Worm (Caenorhabditis elegans): Measurements from ENCODE around the gene ins-23.
"Not testable (repeated sequence)": the region's sequence is repeated elsewhere in the genome, so short reads cannot be mapped to it uniquely, and the experiment has no call there.

ins-23 gene

DNA sequence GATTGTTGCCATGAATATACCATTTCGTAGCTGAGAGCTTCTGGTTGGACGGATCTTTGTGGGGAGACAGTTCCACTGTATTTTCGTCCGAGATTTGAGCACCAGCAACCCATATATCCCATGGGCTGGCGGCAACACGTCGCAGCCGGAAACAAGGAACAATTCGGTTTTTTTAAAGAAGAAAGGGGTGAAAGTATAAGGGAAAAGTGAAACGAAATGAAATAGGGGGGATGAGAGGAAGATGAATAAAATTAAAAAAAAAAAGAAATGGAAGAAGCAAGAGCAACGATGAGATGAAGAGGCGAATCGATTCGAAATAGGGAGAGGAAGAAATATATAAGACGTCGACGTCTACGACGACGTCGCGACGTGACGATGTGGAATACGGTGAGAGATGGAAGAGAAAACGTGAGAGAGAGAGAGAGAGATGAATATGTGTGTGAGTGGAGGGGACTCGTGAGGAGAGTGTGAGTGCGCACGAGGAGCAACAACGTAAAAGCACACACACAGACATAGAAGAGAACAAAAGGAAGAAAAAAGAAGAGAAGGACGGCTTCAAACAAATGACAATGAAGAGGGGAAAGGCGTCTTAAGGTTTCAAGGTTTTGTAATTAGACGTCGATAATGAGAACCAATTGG, 11.5 kb upstream of the ins-23 start, which contains the start of gene rgs-1:
Gene rgs-1, minus strand, starts transcription at position 146 of the 639 bp plus-strand sequence.
- no peak for TF ChIP-seq unc-62 (GFP tag; optimal IDR thresholded peaks at IDR 0.05)

ce11 chrIII:10018007-10018406, 10.0 kb upstream of the ins-23 start:
- TF ChIP-seq unc-62 (GFP tag; optimal IDR thresholded peaks at IDR 0.05), result no peak

DNA sequence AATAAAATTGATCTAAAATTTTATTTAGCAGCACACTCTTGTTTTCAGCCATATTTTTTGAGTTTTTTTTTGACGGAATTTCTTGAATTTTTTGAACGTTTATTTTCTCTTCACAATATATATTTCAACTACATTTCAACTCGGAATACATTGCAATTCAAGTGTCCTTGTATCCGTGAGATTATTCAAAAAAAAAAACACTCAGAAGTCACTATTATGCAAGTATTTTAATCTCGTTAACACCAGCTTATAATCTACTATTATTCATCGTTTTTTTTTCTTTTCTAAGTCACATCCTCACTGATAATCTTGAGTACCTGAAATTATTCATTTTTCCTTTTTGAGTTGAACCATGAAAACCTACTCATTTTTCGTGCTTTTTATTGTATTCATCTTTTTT, 4.6 kb upstream of the ins-23 start, which contains the start of gene ins-21:
Gene ins-21, plus strand, starts transcription at position 301 of the 400 bp plus-strand sequence.
- no peak for TF ChIP-seq unc-62 (GFP tag; optimal IDR thresholded peaks at IDR 0.05)

DNA sequence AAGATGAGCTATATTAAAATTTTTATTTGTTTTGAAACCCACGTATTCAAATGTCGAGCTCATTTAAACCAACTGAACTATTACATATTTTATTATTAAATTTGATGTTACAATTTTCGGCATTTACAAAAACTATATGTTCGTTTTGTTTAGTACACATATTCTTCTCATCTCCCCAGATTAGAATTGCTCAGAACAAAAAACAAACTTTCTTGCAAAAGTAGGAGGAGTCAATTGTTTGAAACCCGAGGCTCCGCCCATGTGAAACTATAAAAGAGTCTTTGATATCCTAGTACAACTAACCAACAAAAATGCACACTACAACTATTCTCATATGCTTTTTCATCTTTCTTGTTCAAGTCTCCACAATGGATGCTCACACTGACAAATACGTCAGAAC, 2.1 kb upstream of the ins-23 start, which contains the start of gene ins-22:
Gene ins-22, plus strand, starts transcription at position 301 of the 400 bp plus-strand sequence.
- no peak for TF ChIP-seq unc-62 (GFP tag; optimal IDR thresholded peaks at IDR 0.05)

- TF ChIP-seq unc-62 (GFP tag; optimal IDR thresholded peaks at IDR 0.05), result no peak
Observed at ce11 chrIII:10030549-10030948, 2.5 kb downstream of the ins-23 start, which contains the start of gene M04D8.4. Gene M04D8.4 (minus strand): TSS chrIII:10030649.

ce11 chrIII:10033213-10033612, 5.2 kb downstream of the ins-23 start, which contains the start of gene M04D8.5:
Gene M04D8.5 (minus strand): TSS chrIII:10033313.
- TF ChIP-seq unc-62 (GFP tag; optimal IDR thresholded peaks at IDR 0.05), result no peak

- no peak for TF ChIP-seq unc-62 (GFP tag; optimal IDR thresholded peaks at IDR 0.05)
Observed at ce11 chrIII:10033881-10034280, 5.8 kb downstream of the ins-23 start, which contains the start of gene M04D8.8. Gene M04D8.8 (plus strand): TSS chrIII:10034181.

- TF ChIP-seq unc-62 (GFP tag; optimal IDR thresholded peaks at IDR 0.05), result no peak
Observed at ce11 chrIII:10035783-10036182, 7.7 kb downstream of the ins-23 start, which contains the start of gene xbx-3. Gene xbx-3 (plus strand): TSS chrIII:10035945.

DNA sequence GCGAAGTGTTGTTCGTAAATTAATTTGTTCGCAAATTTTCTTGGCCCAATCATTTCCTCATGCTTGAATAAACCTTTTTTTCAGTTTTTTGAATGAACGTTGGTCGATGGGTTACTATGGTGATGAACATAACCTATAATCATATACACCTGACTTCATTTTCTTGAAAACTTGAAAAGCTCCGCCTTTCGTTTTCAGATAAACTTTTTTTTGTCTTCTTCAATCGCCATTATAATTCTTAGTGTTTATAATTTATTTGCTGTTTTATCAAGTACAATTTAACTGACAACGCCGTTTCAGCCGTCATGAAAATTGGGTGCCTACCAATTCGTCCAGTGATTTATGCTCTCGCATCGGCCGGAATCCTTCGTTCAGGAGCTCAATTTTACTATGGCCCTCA, 9.1 kb downstream of the ins-23 start, which contains the start of gene M04D8.7:
Gene M04D8.7, plus strand, starts transcription at position 301 of the 400 bp plus-strand sequence.
- TF ChIP-seq unc-62 (GFP tag; optimal IDR thresholded peaks at IDR 0.05), result no peak

- no peak for TF ChIP-seq unc-62 (GFP tag; optimal IDR thresholded peaks at IDR 0.05)
Observed at ce11 chrIII:10040013-10040412, 12.0 kb downstream of the ins-23 start, which contains the start of gene T16G12.7. Gene T16G12.7 (minus strand): TSS chrIII:10040113.

ce11 chrIII:10049682-10050081, 21.6 kb downstream of the ins-23 start, which contains the start of gene T16G12.1:
Gene T16G12.1 (minus strand): TSS chrIII:10049857.
- no peak for TF ChIP-seq unc-62 (GFP tag; optimal IDR thresholded peaks at IDR 0.05)

DNA sequence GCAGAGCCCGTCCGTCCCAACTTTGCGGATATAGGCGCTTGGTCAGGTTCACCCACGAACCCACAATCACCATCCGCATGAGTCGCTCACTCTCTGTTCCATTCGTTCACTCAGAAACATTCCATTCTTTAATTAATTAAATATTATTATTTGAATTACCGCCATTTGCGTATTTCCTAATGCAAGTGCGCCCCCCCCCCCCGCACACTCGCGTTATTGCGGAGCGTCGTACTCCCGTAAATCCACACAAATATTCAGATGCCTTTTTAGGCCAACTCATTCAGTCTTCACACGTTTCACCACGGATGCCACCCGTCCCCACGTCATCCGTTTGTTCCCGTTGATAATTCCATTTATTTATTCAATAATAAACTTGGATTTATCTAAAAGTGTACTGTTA, 22.3 kb downstream of the ins-23 start, which contains the start of gene T16G12.3:
Gene T16G12.3, plus strand, starts transcription at position 301 of the 400 bp plus-strand sequence.
- not testable (repeated sequence) for TF ChIP-seq unc-62 (GFP tag; optimal IDR thresholded peaks at IDR 0.05)

ce11 chrIII:10053312-10053711, 25.3 kb downstream of the ins-23 start, which contains the start of gene T16G12.12:
Gene T16G12.12 (plus strand): TSS chrIII:10053612.
- not testable (repeated sequence) for TF ChIP-seq unc-62 (GFP tag; optimal IDR thresholded peaks at IDR 0.05)

DNA sequence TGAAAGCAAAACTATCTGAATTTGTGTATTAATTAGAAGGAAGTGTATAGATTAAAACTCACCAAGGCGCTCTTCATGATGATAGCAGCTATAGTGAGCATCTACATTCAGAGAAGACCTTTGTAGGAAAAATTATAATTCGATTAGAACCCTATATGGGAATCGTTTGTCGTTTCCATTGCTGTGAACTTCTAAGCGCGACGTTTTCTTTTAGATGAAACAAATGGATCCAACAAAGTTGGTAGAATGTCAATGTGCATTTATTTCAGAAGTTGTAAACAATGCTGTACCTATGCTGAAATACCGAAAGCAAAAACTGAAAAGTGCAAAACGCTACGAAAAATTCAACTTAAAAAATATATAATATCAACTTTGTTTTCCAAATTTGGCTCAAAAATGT, 28.0 kb downstream of the ins-23 start, which contains the start of gene T16G12.10:
Gene T16G12.10, minus strand, starts transcription at position 101 of the 400 bp plus-strand sequence.
- no peak for TF ChIP-seq unc-62 (GFP tag; optimal IDR thresholded peaks at IDR 0.05)

- TF ChIP-seq unc-62 (GFP tag; optimal IDR thresholded peaks at IDR 0.05), result no peak
Observed at ce11 chrIII:10057518-10057917, 29.5 kb downstream of the ins-23 start, which contains the start of gene T16G12.4. Gene T16G12.4 (plus strand): TSS chrIII:10057818.

DNA sequence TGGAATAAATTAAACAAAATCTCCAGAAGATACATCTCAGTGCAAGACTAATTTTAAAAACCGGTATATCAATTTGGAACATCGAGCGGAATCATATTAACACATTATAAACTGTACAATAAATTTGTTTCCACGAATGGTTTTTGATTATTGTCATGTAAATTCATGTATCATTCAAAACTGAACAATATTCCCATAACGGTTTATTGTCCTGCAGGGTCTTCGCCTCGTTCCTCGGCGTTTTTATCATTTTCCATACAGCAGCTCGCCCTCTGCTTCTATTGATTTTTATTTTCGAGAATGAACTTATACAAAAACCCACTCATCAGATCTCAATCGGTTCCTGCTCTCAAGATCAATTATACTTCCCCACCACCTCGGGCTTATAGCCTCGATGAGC, 31.0 kb downstream of the ins-23 start, which contains the start of gene T16G12.8:
Gene T16G12.8, plus strand, starts transcription at position 301 of the 400 bp plus-strand sequence.
- TF ChIP-seq unc-62 (GFP tag; optimal IDR thresholded peaks at IDR 0.05), result no peak

Measured in whole organism, dauer.